Worm (Caenorhabditis elegans): ENCODE measurements around the gene Y110A2AL.5.

DNA sequence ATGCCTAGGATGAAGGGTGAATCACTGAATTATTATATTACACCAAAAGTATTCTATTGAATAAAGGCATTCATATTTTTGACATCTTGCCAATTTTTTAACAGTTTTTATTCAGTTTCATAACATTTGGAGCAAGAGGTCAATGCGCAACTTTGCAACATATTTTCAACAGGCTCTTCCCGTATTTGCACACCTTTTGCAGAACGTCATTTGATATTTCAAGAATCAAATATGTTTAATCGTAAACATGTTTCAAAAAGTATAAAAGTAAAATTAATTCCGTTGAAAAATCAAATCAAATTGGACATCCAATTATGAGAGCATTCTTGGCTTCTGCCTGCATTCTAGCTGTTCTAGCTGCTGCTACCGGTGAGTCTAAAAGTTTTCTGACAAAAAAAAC lies 3.4 kb downstream of the Y110A2AL.5 start, which contains the start of gene Y110A2AL.2:
- TF ChIP-seq bed-3 (GFP tag; optimal IDR thresholded peaks at IDR 0.05) (no peak), ces-1 (GFP tag; optimal IDR thresholded peaks at IDR 0.05) (no peak), snpc-4 (tag; optimal IDR thresholded peaks at IDR 0.05) (no peak), ztf-11 (tag; optimal IDR thresholded peaks at IDR 0.05) (no peak), tbx-8 (GFP tag; optimal IDR thresholded peaks at IDR 0.05) (no peak), elt-3 (tag; optimal IDR thresholded peaks at IDR 0.05) (no peak), nhr-12 (tag; optimal IDR thresholded peaks at IDR 0.05) (no peak)
